Worm (Caenorhabditis elegans) whole organism, early embryonic: Measurements from ENCODE around the gene ins-5.
"Not testable (repeated sequence)": the region's sequence is repeated elsewhere in the genome, so short reads cannot be mapped to it uniquely, and the experiment has no call there.

Experiments used
- B0310.2 ChIP-seq: sonication (generic microtip); optimal IDR thresholded peaks from 2 replicates; lab custom pipeline; 2016; ENCODE audit warnings: mild to moderate bottlenecking, missing genetic modification characterization, missing compliant biosample characterization
- F13C5.2 ChIP-seq: sonication (generic microtip); optimal IDR thresholded peaks from 2 replicates; lab custom pipeline; 2017; ENCODE audit warnings: mild to moderate bottlenecking, missing genetic modification characterization, inconsistent platforms, missing compliant biosample characterization
- aly-1 ChIP-seq: sonication (generic microtip); optimal IDR thresholded peaks from 2 replicates; lab custom pipeline; 2016; ENCODE audit warnings: missing genetic modification characterization, missing compliant biosample characterization
- ama-1 ChIP-seq: fragments of 150-350 bp; optimal IDR thresholded peaks from 2 replicates; lab custom pipeline; 2014
- ceh-13 ChIP-seq: fragments of 200-800 bp; sonication (Bioruptor generic); optimal IDR thresholded peaks from 2 replicates; lab custom pipeline; 2018; ENCODE audit warnings: mild to moderate bottlenecking, missing genetic modification characterization, missing compliant biosample characterization
- ceh-36 ChIP-seq: sonication (generic microtip); optimal IDR thresholded peaks from 2 replicates; lab custom pipeline; 2016; ENCODE audit warnings: missing genetic modification characterization, inconsistent platforms, missing compliant biosample characterization
- ets-7 ChIP-seq: sonication (generic microtip); optimal IDR thresholded peaks from 2 replicates; lab custom pipeline; 2016; ENCODE audit warnings: missing genotype, missing genetic modification characterization, missing compliant biosample characterization
- flt-1 ChIP-seq: fragments of 200-800 bp; sonication (Bioruptor generic); IDR thresholded peaks from 2 replicates; pipeline ENCODE4 v1.3.6; 2022; ENCODE audit warnings: missing genetic modification characterization, missing compliant biosample characterization
- hmbx-1 ChIP-seq: sonication (generic microtip); optimal IDR thresholded peaks from 2 replicates; lab custom pipeline; 2016; ENCODE audit warnings: mild to moderate bottlenecking, missing genetic modification characterization, missing compliant biosample characterization
- hmg-4 ChIP-seq: fragments of 200-800 bp; sonication (Bioruptor generic); optimal IDR thresholded peaks from 2 replicates; lab custom pipeline; 2018; ENCODE audit warnings: mild to moderate bottlenecking, missing genetic modification characterization, missing compliant biosample characterization
- hnd-1 ChIP-seq: sonication (generic microtip); optimal IDR thresholded peaks from 2 replicates; lab custom pipeline; 2016; ENCODE audit warnings: missing genetic modification characterization, missing compliant biosample characterization
- pes-1 ChIP-seq: fragments of 200-800 bp; sonication (Bioruptor generic); IDR thresholded peaks from 2 replicates; pipeline ENCODE4 v1.3.6; 2022; ENCODE audit warnings: missing genetic modification reagents, missing genetic modification characterization, missing compliant biosample characterization
- scrt-1 ChIP-seq: fragments of 200-800 bp; sonication (Bioruptor generic); IDR thresholded peaks from 2 replicates; pipeline ENCODE4 v1.3.6; 2022; ENCODE audit warnings: missing genetic modification characterization, missing compliant biosample characterization
- sea-1 ChIP-seq: fragments of 200-800 bp; sonication (Bioruptor generic); conservative IDR thresholded peaks from 2 replicates; pipeline ENCODE4 v1.3.6; 2022; ENCODE audit warnings: missing genetic modification characterization, missing compliant biosample characterization
- tbx-11 ChIP-seq: fragments of 200-800 bp; sonication (Bioruptor generic); IDR thresholded peaks from 2 replicates; pipeline ENCODE4 v1.3.6; 2022; ENCODE audit warnings: missing genetic modification characterization, missing compliant biosample characterization
- tbx-37 ChIP-seq: fragments of 200-800 bp; sonication (Bioruptor generic); conservative IDR thresholded peaks from 2 replicates; pipeline ENCODE4 v1.3.6; 2022; ENCODE audit warnings: missing genetic modification reagents, missing genetic modification characterization, missing compliant biosample characterization
- tra-4 ChIP-seq: sonication (generic microtip); optimal IDR thresholded peaks from 2 replicates; lab custom pipeline; 2017; ENCODE audit warnings: missing genetic modification characterization, missing compliant biosample characterization

Gene ins-5

ce11 chrII:6014057-6014456 lies 16.7 kb downstream of the ins-5 start, which contains the start of gene ZK84.2:
TSS of gene ZK84.2 (plus strand) at chrII:6014357.
- not testable (repeated sequence) for TF ChIP-seq ets-7 (tag; lab: Kevin White, UChicago); sea-1 (GFP tag; lab: Robert Waterston, UW); B0310.2 (tag; lab: Kevin White, UChicago)

DNA sequence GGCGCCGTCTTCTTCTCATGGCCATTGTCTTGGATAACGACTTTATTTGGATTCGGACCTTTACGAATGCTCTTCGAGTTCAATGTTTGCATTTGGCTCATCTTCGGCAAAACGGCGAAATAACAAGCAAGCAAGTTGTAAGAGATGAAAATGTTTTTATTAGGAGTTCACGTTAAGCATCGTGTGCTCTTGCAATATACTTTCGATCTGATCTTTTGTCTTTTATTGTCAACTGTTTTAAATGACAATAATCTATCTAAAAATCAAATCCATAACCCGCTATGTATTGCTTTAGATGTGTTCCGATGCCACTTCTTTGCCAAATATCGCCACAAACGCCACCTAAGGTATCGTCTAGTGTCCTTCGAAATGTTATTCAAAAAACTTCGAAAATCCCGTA lies 19.1 kb downstream of the ins-5 start, which contains the start of gene ZK84.5:
TSS of gene ZK84.5 (minus strand) at position 101 of the 400 bp plus-strand sequence.
- TF ChIP-seq aly-1 (tag; lab: Kevin White, UChicago): no peak

DNA sequence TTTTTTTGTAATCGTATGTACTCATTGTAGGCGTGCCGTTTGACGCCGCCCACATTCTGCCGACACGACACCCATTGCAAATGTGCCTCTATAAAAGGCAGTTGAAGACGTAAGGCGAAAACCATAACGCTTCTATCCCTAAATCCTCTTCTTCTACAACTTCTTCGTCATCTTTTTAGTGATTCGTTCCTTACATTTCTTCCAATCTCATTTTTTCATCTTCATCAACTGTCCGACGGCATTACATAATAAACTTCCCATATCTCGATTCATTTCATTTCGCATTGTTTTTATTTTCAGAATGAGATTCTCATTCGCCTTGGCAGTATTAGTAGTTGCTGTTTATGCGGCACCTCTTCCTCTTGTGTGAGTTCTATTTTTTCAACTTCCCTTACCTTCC lies 23.0 kb downstream of the ins-5 start, which contains the start of gene ZK84.1:
TSS of gene ZK84.1 (plus strand) at position 301 of the 400 bp plus-strand sequence.
- TF ChIP-seq ets-7 (tag; lab: Kevin White, UChicago) (no peak), scrt-1 (GFP tag; lab: Robert Waterston, UW) (no peak), tra-4 (tag; lab: Kevin White, UChicago) (no peak), B0310.2 (tag; lab: Kevin White, UChicago) (no peak), hmg-4 (GFP tag; lab: Kevin White, UChicago) (no peak), tbx-37 (GFP tag; lab: Robert Waterston, UW) (no peak), sea-1 (GFP tag; lab: Robert Waterston, UW) (no peak)

- TF ChIP-seq aly-1 (tag; lab: Kevin White, UChicago) (peak; percentile 37), tbx-37 (GFP tag; lab: Robert Waterston, UW) (no peak)
Observed at ce11 chrII:6022596-6022995, 25.2 kb downstream of the ins-5 start.

ce11 chrII:6024879-6025278 lies 27.5 kb downstream of the ins-5 start, which contains the start of gene R12C12.9:
TSS of gene R12C12.9 (minus strand) at chrII:6024979.
- no peak for TF ChIP-seq ama-1
- TF ChIP-seq hmg-4 (GFP tag; lab: Kevin White, UChicago): no peak
- TF ChIP-seq aly-1 (tag; lab: Kevin White, UChicago): no peak
- no peak for TF ChIP-seq ceh-36 (tag; lab: Kevin White, UChicago)

DNA sequence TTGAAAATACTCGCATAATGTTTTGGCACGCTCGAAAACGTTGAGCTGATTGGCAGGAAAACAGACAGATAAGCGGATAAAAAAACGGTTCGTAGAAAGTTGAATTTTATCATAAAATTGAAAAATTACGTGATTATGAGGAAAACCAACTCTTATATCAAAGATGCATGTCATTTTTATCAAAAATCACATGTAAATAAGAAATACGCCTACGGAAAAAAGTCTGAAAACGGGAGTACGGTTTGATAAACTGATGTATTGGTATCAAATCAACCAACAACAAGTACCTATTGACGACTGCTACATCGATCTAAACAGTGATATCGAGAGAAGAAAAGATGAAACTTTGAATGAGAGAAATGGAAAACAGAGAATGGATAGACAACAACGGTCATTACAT lies 28.3 kb downstream of the ins-5 start:
- TF ChIP-seq tra-4 (tag; lab: Kevin White, UChicago): no peak
- TF ChIP-seq sea-1 (GFP tag; lab: Robert Waterston, UW): no peak
- no peak for TF ChIP-seq pes-1 (GFP tag; lab: Robert Waterston, UW)
- TF ChIP-seq flt-1 (GFP tag; lab: Robert Waterston, UW): no peak
- no peak for TF ChIP-seq ama-1
- no peak for TF ChIP-seq ets-7 (tag; lab: Kevin White, UChicago)
- TF ChIP-seq hmbx-1: no peak

- no peak for TF ChIP-seq ama-1
- TF ChIP-seq ceh-13 (GFP tag; lab: Kevin White, UChicago): no peak
- no peak for TF ChIP-seq ceh-36 (tag; lab: Kevin White, UChicago)
- TF ChIP-seq hmbx-1: no peak
- no peak for TF ChIP-seq tbx-11
- TF ChIP-seq hmg-4 (GFP tag; lab: Kevin White, UChicago): no peak
- no peak for TF ChIP-seq ets-7 (tag; lab: Kevin White, UChicago)
- TF ChIP-seq sea-1 (GFP tag; lab: Robert Waterston, UW): no peak
- TF ChIP-seq tra-4 (tag; lab: Kevin White, UChicago): no peak
- no peak for TF ChIP-seq aly-1 (tag; lab: Kevin White, UChicago)
- TF ChIP-seq F13C5.2 (tag; lab: Kevin White, UChicago): no peak
- TF ChIP-seq hnd-1: no peak
- TF ChIP-seq B0310.2 (tag; lab: Kevin White, UChicago): no peak
- no peak for TF ChIP-seq scrt-1 (GFP tag; lab: Robert Waterston, UW)
- no peak for TF ChIP-seq flt-1 (GFP tag; lab: Robert Waterston, UW)
Observed at ce11 chrII:6026646-6027045, 29.3 kb downstream of the ins-5 start.

DNA sequence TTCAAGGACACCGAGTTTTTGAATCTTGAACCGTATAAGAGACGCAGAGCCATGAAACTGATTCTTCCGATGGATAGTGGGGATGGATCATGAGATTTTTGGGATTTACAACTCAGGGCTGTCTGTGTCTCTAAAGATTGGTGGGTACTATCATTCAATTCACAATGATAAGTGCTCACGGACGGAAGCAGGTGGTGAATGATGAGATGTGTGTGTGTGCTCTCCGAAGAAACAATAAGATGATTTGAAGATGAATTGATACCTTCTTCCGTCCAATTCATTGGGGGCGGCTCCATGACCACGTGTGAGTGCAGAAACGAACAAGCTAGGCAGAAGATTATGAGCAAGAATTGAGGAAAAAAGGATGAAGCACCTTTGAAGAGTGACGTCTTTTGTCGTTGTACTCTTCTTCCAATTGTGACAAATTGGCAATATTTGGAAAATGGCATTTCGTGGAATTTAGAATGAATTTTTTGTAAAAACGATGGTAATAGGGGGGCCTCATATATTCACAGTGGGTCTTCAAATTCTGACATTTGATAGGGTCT lies 31.3 kb downstream of the ins-5 start:
- no peak for TF ChIP-seq scrt-1 (GFP tag; lab: Robert Waterston, UW)
- TF ChIP-seq ceh-13 (GFP tag; lab: Kevin White, UChicago): no peak
- no peak for TF ChIP-seq aly-1 (tag; lab: Kevin White, UChicago)
- TF ChIP-seq tbx-11: no peak
- TF ChIP-seq hnd-1: no peak
- no peak for TF ChIP-seq ets-7 (tag; lab: Kevin White, UChicago)
- TF ChIP-seq ceh-36 (tag; lab: Kevin White, UChicago): no peak

ce11 chrII:6031106-6031505 lies 33.7 kb downstream of the ins-5 start, which contains the start of gene frpr-16:
TSS of gene frpr-16 (minus strand) at chrII:6031206.
- TF ChIP-seq scrt-1 (GFP tag; lab: Robert Waterston, UW) (no peak), tbx-37 (GFP tag; lab: Robert Waterston, UW) (no peak), hmg-4 (GFP tag; lab: Kevin White, UChicago) (no peak), sea-1 (GFP tag; lab: Robert Waterston, UW) (no peak), F13C5.2 (tag; lab: Kevin White, UChicago) (no peak), tbx-11 (no peak), ets-7 (tag; lab: Kevin White, UChicago) (no peak), pes-1 (GFP tag; lab: Robert Waterston, UW) (no peak), hnd-1 (no peak), B0310.2 (tag; lab: Kevin White, UChicago) (no peak), ceh-13 (GFP tag; lab: Kevin White, UChicago) (no peak), ama-1 (no peak), aly-1 (tag; lab: Kevin White, UChicago) (no peak), hmbx-1 (no peak)
